Fruit fly (Drosophila melanogaster) whole organism, embryonic: Measurements from ENCODE around the gene BBIP1.
A peak's percentile ranks its signal among the peaks of the same experiment; 100 is the strongest.

Experiments used
- ATbp ChIP-seq: fragments of 200-800 bp; sonication (Bioruptor generic); optimal IDR thresholded peaks from 2 replicates; lab custom pipeline; 2017; ENCODE audit warnings: missing biosample characterization, mild to moderate bottlenecking, missing genetic modification characterization, missing genetic modification reagents
- Abd-B ChIP-seq: fragments of 200-800 bp; sonication (Bioruptor generic); optimal IDR thresholded peaks from 2 replicates; lab custom pipeline; 2018; ENCODE audit warnings: missing biosample characterization, mild to moderate bottlenecking, missing genetic modification characterization, moderate library complexity
- Antp ChIP-seq: fragments of 200-800 bp; sonication (Bioruptor generic); optimal IDR thresholded peaks from 3 replicates; lab custom pipeline; 2016; ENCODE audit warnings: missing biosample characterization, missing genetic modification characterization
- Asciz ChIP-seq: fragments of 200-800 bp; sonication (Bioruptor generic); optimal IDR thresholded peaks from 2 replicates; lab custom pipeline; 2017; ENCODE audit warnings: missing biosample characterization, mild to moderate bottlenecking, missing genetic modification characterization, missing genetic modification reagents
- B-H1 ChIP-seq: fragments of 200-800 bp; sonication (Bioruptor generic); IDR thresholded peaks from 3 replicates; pipeline ENCODE4 v1.3.6; 2022; ENCODE audit warnings: missing biosample characterization, missing genetic modification characterization
- Bdp1 ChIP-seq: fragments of 200-800 bp; sonication (Bioruptor generic); optimal IDR thresholded peaks from 3 replicates; lab custom pipeline; 2016; ENCODE audit warnings: missing biosample characterization, missing genetic modification characterization
- Bteb2 ChIP-seq: fragments of 200-800 bp; sonication (Bioruptor generic); optimal IDR thresholded peaks from 2 replicates; lab custom pipeline; 2016; ENCODE audit warnings: missing biosample characterization, missing genetic modification characterization
- CG10321 ChIP-seq: fragments of 200-800 bp; sonication (Bioruptor generic); IDR thresholded peaks from 2 replicates; pipeline ENCODE4 v1.3.6; 2022; ENCODE audit warnings: missing biosample characterization, missing genetic modification characterization
- CG11504 ChIP-seq: fragments of 200-800 bp; sonication (Bioruptor generic); optimal IDR thresholded peaks from 3 replicates; lab custom pipeline; 2019; ENCODE audit warnings: missing biosample characterization, mild to moderate bottlenecking, missing genetic modification characterization, moderate library complexity
- CG12769 ChIP-seq: fragments of 200-800 bp; sonication (Bioruptor generic); optimal IDR thresholded peaks from 2 replicates; lab custom pipeline; 2019; ENCODE audit warnings: missing biosample characterization, mild to moderate bottlenecking, missing genetic modification characterization, moderate library complexity
- CG15479 ChIP-seq: fragments of 200-800 bp; sonication (Bioruptor generic); optimal IDR thresholded peaks from 3 replicates; lab custom pipeline; 2019; ENCODE audit warnings: missing biosample characterization, mild to moderate bottlenecking, missing genetic modification characterization, moderate library complexity
- CG1832 ChIP-seq: fragments of 200-800 bp; sonication (Bioruptor generic); optimal IDR thresholded peaks from 2 replicates; lab custom pipeline; 2017; ENCODE audit warnings: missing biosample characterization, mild to moderate bottlenecking, missing genetic modification characterization, inconsistent platforms
- CG18764 ChIP-seq: fragments of 200-800 bp; sonication (Bioruptor generic); optimal IDR thresholded peaks from 3 replicates; lab custom pipeline; 2016; ENCODE audit warnings: missing biosample characterization, missing genetic modification characterization
- CG2202 ChIP-seq: fragments of 200-800 bp; sonication (Bioruptor generic); optimal IDR thresholded peaks from 2 replicates; lab custom pipeline; 2018; ENCODE audit warnings: missing biosample characterization, mild to moderate bottlenecking, missing genetic modification characterization
- CG30020 ChIP-seq: fragments of 200-800 bp; optimal IDR thresholded peaks from 2 replicates; lab custom pipeline; 2019; ENCODE audit warnings: missing biosample characterization, mild to moderate bottlenecking, missing genetic modification characterization, moderate library complexity
- CG3163 ChIP-seq: fragments of 200-800 bp; sonication (Bioruptor generic); optimal IDR thresholded peaks from 3 replicates; lab custom pipeline; 2016; ENCODE audit warnings: missing biosample characterization, missing genetic modification characterization
- CG32772 ChIP-seq: fragments of 200-800 bp; sonication (Bioruptor generic); IDR thresholded peaks from 2 replicates; pipeline ENCODE4 v1.3.6; 2022; ENCODE audit warnings: missing biosample characterization, missing genetic modification characterization
- CG33213 ChIP-seq: fragments of 200-800 bp; sonication (Bioruptor generic); optimal IDR thresholded peaks from 3 replicates; lab custom pipeline; 2016; ENCODE audit warnings: missing biosample characterization, missing genetic modification characterization
- CG3847 ChIP-seq: fragments of 200-800 bp; sonication (Bioruptor generic); IDR thresholded peaks from 2 replicates; pipeline ENCODE4 v1.3.6; 2022; ENCODE audit warnings: missing biosample characterization, missing genetic modification characterization
- CG4404 ChIP-seq: fragments of 200-800 bp; sonication (Bioruptor generic); IDR thresholded peaks from 2 replicates; pipeline ENCODE4 v1.3.6; 2022; ENCODE audit warnings: missing biosample characterization, missing genetic modification characterization
- CG6654 ChIP-seq: fragments of 200-800 bp; sonication (Bioruptor generic); optimal IDR thresholded peaks from 2 replicates; lab custom pipeline; 2017; ENCODE audit warnings: missing biosample characterization, mild to moderate bottlenecking, missing genetic modification characterization
- CG6683 ChIP-seq: fragments of 200-800 bp; sonication (Bioruptor generic); optimal IDR thresholded peaks from 2 replicates; lab custom pipeline; 2017; ENCODE audit warnings: missing biosample characterization, mild to moderate bottlenecking, missing genetic modification characterization, missing genetic modification reagents
- CG7372 ChIP-seq: fragments of 200-800 bp; sonication (Bioruptor generic); IDR thresholded peaks from 2 replicates; pipeline ENCODE4 v1.3.6; 2022; ENCODE audit warnings: missing biosample characterization, missing genetic modification characterization
- CG8281 ChIP-seq: fragments of 200-800 bp; sonication (Bioruptor generic); optimal IDR thresholded peaks from 2 replicates; lab custom pipeline; 2018; ENCODE audit warnings: missing biosample characterization, mild to moderate bottlenecking, missing genetic modification characterization, moderate library complexity
- CG8290 ChIP-seq, 3 experiments: fragments of 200-800 bp; sonication (Bioruptor generic); optimal IDR thresholded peaks; 2 replicates each; lab custom pipeline; 2016 to 2019; ENCODE audit warnings: missing biosample characterization in 3 of 3, missing genetic modification characterization in 3 of 3, mild to moderate bottlenecking in 2 of 3, moderate library complexity in 1 of 3
- CoRest ChIP-seq: fragments of 200-800 bp; sonication (Bioruptor generic); optimal IDR thresholded peaks from 3 replicates; lab custom pipeline; 2018; ENCODE audit warnings: missing biosample characterization, mild to moderate bottlenecking, missing genetic modification characterization, moderate library complexity
- Dfd ChIP-seq, 2 experiments: fragments of >200 bp; optimal IDR thresholded peaks; 2 replicates each; lab custom pipeline; 2017; ENCODE audit warnings: missing biosample characterization in 2 of 2, missing genetic modification characterization in 2 of 2
- Dip3 ChIP-seq: fragments of 200-800 bp; sonication (Bioruptor generic); optimal IDR thresholded peaks from 3 replicates; lab custom pipeline; 2016; ENCODE audit warnings: missing biosample characterization, missing genetic modification characterization
- Dref ChIP-seq: fragments of 200-800 bp; sonication (Bioruptor generic); IDR thresholded peaks from 2 replicates; pipeline ENCODE4 v1.3.6; 2022; ENCODE audit warnings: missing biosample characterization, missing genetic modification characterization
- Jarid2 ChIP-seq: fragments of 200-800 bp; sonication (Bioruptor generic); optimal IDR thresholded peaks from 3 replicates; lab custom pipeline; 2017; ENCODE audit warnings: mild to moderate bottlenecking, missing biosample characterization, missing genetic modification reagents, missing genetic modification characterization
- Nf-YB ChIP-seq: fragments of 200-800 bp; sonication (Bioruptor generic); optimal IDR thresholded peaks from 3 replicates; lab custom pipeline; 2019; ENCODE audit warnings: missing biosample characterization, mild to moderate bottlenecking, missing genetic modification characterization, moderate library complexity
- Oaz ChIP-seq: fragments of 200-800 bp; sonication (Bioruptor generic); IDR thresholded peaks from 2 replicates; pipeline ENCODE4 v1.3.6; 2022; ENCODE audit warnings: missing biosample characterization, missing genetic modification characterization
- cwo ChIP-seq: fragments of 200-800 bp; sonication (Bioruptor generic); optimal IDR thresholded peaks from 3 replicates; lab custom pipeline; 2017; ENCODE audit warnings: missing biosample characterization, missing genetic modification characterization, mild to moderate bottlenecking, moderate library complexity, missing genetic modification reagents
- exex ChIP-seq: fragments of 200-800 bp; sonication (Bioruptor generic); optimal IDR thresholded peaks from 4 replicates; lab custom pipeline; 2018; ENCODE audit warnings: missing biosample characterization, mild to moderate bottlenecking, missing genetic modification characterization, moderate library complexity
- gcm ChIP-seq: fragments of 200-800 bp; sonication (Bioruptor generic); optimal IDR thresholded peaks from 2 replicates; lab custom pipeline; 2019; ENCODE audit warnings: missing biosample characterization, mild to moderate bottlenecking, missing genetic modification characterization, moderate library complexity
- grau ChIP-seq: fragments of 200-800 bp; optimal IDR thresholded peaks from 3 replicates; lab custom pipeline; 2019; ENCODE audit warnings: missing biosample characterization, mild to moderate bottlenecking, missing genetic modification characterization, moderate library complexity
- gro ChIP-seq: fragments of 200-800 bp; sonication (Bioruptor generic); optimal IDR thresholded peaks from 2 replicates; lab custom pipeline; 2016; ENCODE audit warnings: missing biosample characterization, missing genetic modification characterization
- h ChIP-seq: fragments of >200 bp; optimal IDR thresholded peaks from 2 replicates; lab custom pipeline; 2017
- her ChIP-seq: fragments of 200-800 bp; sonication (Bioruptor generic); optimal IDR thresholded peaks from 2 replicates; lab custom pipeline; 2016; ENCODE audit warnings: missing biosample characterization, missing genetic modification characterization
- jing ChIP-seq: fragments of 200-800 bp; sonication (Bioruptor generic); optimal IDR thresholded peaks from 2 replicates; lab custom pipeline; 2018; ENCODE audit warnings: missing biosample characterization, mild to moderate bottlenecking, missing genetic modification characterization
- klu ChIP-seq: fragments of 200-800 bp; sonication (Bioruptor generic); IDR thresholded peaks from 2 replicates; pipeline ENCODE4 v1.3.6; 2022; ENCODE audit warnings: missing biosample characterization, missing genetic modification characterization
- nom ChIP-seq: fragments of 200-800 bp; sonication (Bioruptor generic); optimal IDR thresholded peaks from 2 replicates; lab custom pipeline; 2017; ENCODE audit warnings: missing biosample characterization, missing genetic modification characterization, mild to moderate bottlenecking, moderate library complexity, missing genetic modification reagents
- odd ChIP-seq: fragments of 200-800 bp; sonication (Bioruptor generic); optimal IDR thresholded peaks from 2 replicates; lab custom pipeline; 2017; ENCODE audit warnings: missing biosample characterization, mild to moderate bottlenecking, missing genetic modification characterization
- org-1 ChIP-seq: fragments of 200-800 bp; sonication (Bioruptor generic); optimal IDR thresholded peaks from 2 replicates; lab custom pipeline; 2017; ENCODE audit warnings: missing biosample characterization, missing genetic modification characterization
- phol ChIP-seq: fragments of 200-800 bp; sonication (Bioruptor generic); optimal IDR thresholded peaks from 3 replicates; lab custom pipeline; 2018; ENCODE audit warnings: missing biosample characterization, mild to moderate bottlenecking, missing genetic modification characterization, moderate library complexity
- ro ChIP-seq: fragments of 200-800 bp; sonication (Bioruptor generic); IDR thresholded peaks from 2 replicates; pipeline ENCODE4 v1.3.6; 2022; ENCODE audit warnings: missing biosample characterization, missing genetic modification characterization
- run ChIP-seq: fragments of 200-800 bp; sonication (Bioruptor generic); optimal IDR thresholded peaks from 3 replicates; lab custom pipeline; 2018; ENCODE audit warnings: missing biosample characterization, mild to moderate bottlenecking, missing genetic modification characterization
- sc ChIP-seq, 3 experiments: fragments of >200 bp in 2 of 3; fragments of 200-800 bp in 1 of 3; sonication (Bioruptor generic) in 1 of 3; optimal IDR thresholded peaks; 2 replicates in 2 of 3; 3 replicates in 1 of 3; lab custom pipeline; 2017; ENCODE audit warnings: mild to moderate bottlenecking in 1 of 3, missing biosample characterization in 1 of 3, missing genetic modification characterization in 1 of 3, missing genetic modification reagents in 1 of 3
- zen ChIP-seq: fragments of 200-800 bp; sonication (Bioruptor generic); optimal IDR thresholded peaks from 3 replicates; lab custom pipeline; 2018; ENCODE audit warnings: missing biosample characterization, mild to moderate bottlenecking, missing genetic modification characterization, moderate library complexity

BBIP1 gene

dm6 chr3R:9401127-9401603 lies 3.0 kb upstream of the BBIP1 start, which contains the start of the genes RpL34b and CG8132 (continued):
- TF ChIP-seq CG12769 (tag; lab: Kevin White, UChicago) = no peak
- peak; percentile 88 for TF ChIP-seq org-1 (GFP tag; lab: Kevin White, UChicago)
- peak; percentile 93 for TF ChIP-seq CG7372 (GFP tag; lab: Robert Waterston, UW)
- TF ChIP-seq exex (tag; lab: Kevin White, UChicago) = peak; percentile 91
- peak; percentile 86 for TF ChIP-seq CG3163 (GFP tag; lab: Kevin White, UChicago)
- peak; percentile 91 for TF ChIP-seq zen
- peak; percentile 81 for TF ChIP-seq Nf-YB
- peak; percentile 90 for TF ChIP-seq odd (GFP tag; lab: Kevin White, UChicago)
- TF ChIP-seq Bteb2 (GFP tag; lab: Kevin White, UChicago) = peak; percentile 96
- TF ChIP-seq ro (GFP tag; lab: Robert Waterston, UW) = peak; percentile 93
- TF ChIP-seq Bdp1 (GFP tag; lab: Kevin White, UChicago) = peak; percentile 92
- TF ChIP-seq Dref (GFP tag; lab: Robert Waterston, UW) = peak; percentile 56
- peak; percentile 96 for TF ChIP-seq gcm (GFP tag; lab: Kevin White, UChicago)
- TF ChIP-seq Abd-B (GFP tag; lab: Kevin White, UChicago) = peak; percentile 94
- TF ChIP-seq CG8281 (tag; lab: Kevin White, UChicago) = peak; percentile 83
- TF ChIP-seq CG6654 (GFP tag; lab: Kevin White, UChicago) = peak; percentile 71
- peak; percentile 94 for TF ChIP-seq CG18764 (GFP tag; lab: Kevin White, UChicago)
- TF ChIP-seq cwo = peak; percentile 89
- peak; percentile 83 for TF ChIP-seq Asciz
- TF ChIP-seq h (lab: Kevin White, UChicago) = no peak
- no peak for TF ChIP-seq Dfd (GFP tag; optimal IDR thresholded peaks at IDR 0.05; lab: Kevin White, UChicago)
- peak; percentile 95 for TF ChIP-seq gro (GFP tag; lab: Kevin White, UChicago)
- TF ChIP-seq CG6683 = peak; percentile 90
- no peak for TF ChIP-seq CG1832 (GFP tag; lab: Kevin White, UChicago)
- TF ChIP-seq CG3847 (GFP tag; lab: Robert Waterston, UW) = peak; percentile 99
- TF ChIP-seq phol (tag; lab: Kevin White, UChicago) = peak; percentile 95
- TF ChIP-seq CG33213 = peak; percentile 97
- TF ChIP-seq her (GFP tag; lab: Kevin White, UChicago) = peak; percentile 94
- TF ChIP-seq Dip3 = peak; percentile 95
- TF ChIP-seq CG11504 (tag; lab: Kevin White, UChicago) = peak; percentile 93
- TF ChIP-seq CG2202 (tag; lab: Kevin White, UChicago) = peak; percentile 93
- peak; percentile 96 for TF ChIP-seq CG32772 (GFP tag; lab: Robert Waterston, UW)
- peak; percentile 55 for TF ChIP-seq CG15479
- TF ChIP-seq klu (GFP tag; lab: Robert Waterston, UW) = peak; percentile 94
- peak; percentile 95 for TF ChIP-seq CG8290 (GFP tag; optimal IDR thresholded peaks at IDR 0.05; lab: Kevin White, UChicago)
- peak; percentile 92 to 97 for TF ChIP-seq CG8290 (tag; optimal IDR thresholded peaks at IDR 0.05; lab: Kevin White, UChicago)
- TF ChIP-seq CG10321 = peak; percentile 70
- TF ChIP-seq run = peak; percentile 95
- peak; percentile 75 for TF ChIP-seq jing
- TF ChIP-seq Antp (GFP tag; lab: Kevin White, UChicago) = peak; percentile 97
- peak; percentile 95 for TF ChIP-seq grau (tag; lab: Kevin White, UChicago)
- TF ChIP-seq ATbp = peak; percentile 92
- TF ChIP-seq sc (optimal IDR thresholded peaks at IDR 0.05; lab: Kevin White, UChicago) = no peak
- peak; percentile 87 for TF ChIP-seq sc (GFP tag; optimal IDR thresholded peaks at IDR 0.05; lab: Kevin White, UChicago)
- TF ChIP-seq Jarid2 (GFP tag; lab: Kevin White, UChicago) = peak; percentile 78
- peak; percentile 90 for TF ChIP-seq nom (GFP tag; lab: Kevin White, UChicago)
- peak; percentile 95 for TF ChIP-seq CG4404 (GFP tag; lab: Robert Waterston, UW)
- TF ChIP-seq CoRest (tag; lab: Kevin White, UChicago) = peak; percentile 96
- peak; percentile 85 for TF ChIP-seq Oaz (GFP tag; lab: Robert Waterston, UW)
- peak; percentile 79 for TF ChIP-seq CG30020 (tag; lab: Kevin White, UChicago)
- TF ChIP-seq B-H1 = peak; percentile 89
